Worm (Caenorhabditis elegans): ENCODE measurements around the gene F45D3.3.

F45D3.3 gene

ce11 chrV:12518770-12519169 is 31.4 kb downstream of the F45D3.3 start:
- TF ChIP-seq ets-5 (GFP tag; IDR thresholded peaks at IDR 0.05) (no peak), pax-3 (tag; optimal IDR thresholded peaks at IDR 0.05) (peak; percentile 21), vab-15 (tag; optimal IDR thresholded peaks at IDR 0.05) (peak; percentile 50), ztf-4 (tag; optimal IDR thresholded peaks at IDR 0.05) (peak; percentile 37), nhr-47 (tag; optimal IDR thresholded peaks at IDR 0.05) (peak; percentile 28), lir-3 (tag; optimal IDR thresholded peaks at IDR 0.05; ENCODE audit: poor library complexity) (peak; percentile 3), nhr-76 (tag; optimal IDR thresholded peaks at IDR 0.05) (no peak), lsy-2 (tag; optimal IDR thresholded peaks at IDR 0.05) (peak; percentile 45 to 53), nhr-19 (GFP tag; conservative IDR thresholded peaks at IDR 0.05) (peak; percentile 62), rnt-1 (tag; optimal IDR thresholded peaks at IDR 0.05) (peak; percentile 86), snu-23 (GFP tag; optimal IDR thresholded peaks at IDR 0.05) (peak; percentile 65), unc-130 (tag; optimal IDR thresholded peaks at IDR 0.05) (peak; percentile 82), nhr-71 (tag; optimal IDR thresholded peaks at IDR 0.05) (peak; percentile 91), mep-1 (tag; optimal IDR thresholded peaks at IDR 0.05) (peak; percentile 30), lin-15B (tag; optimal IDR thresholded peaks at IDR 0.05) (no peak), lin-39 (tag; optimal IDR thresholded peaks at IDR 0.05) (peak; percentile 36), lin-14 (GFP tag; optimal IDR thresholded peaks at IDR 0.05) (peak; percentile 95), pag-3 (tag; optimal IDR thresholded peaks at IDR 0.05; ENCODE audit: borderline replicate concordance, insufficient read depth) (peak; percentile 3), nhr-84 (tag; optimal IDR thresholded peaks at IDR 0.05) (no peak), xbp-1 (tag; optimal IDR thresholded peaks at IDR 0.05) (no peak), tbx-2 (tag; optimal IDR thresholded peaks at IDR 0.05) (peak; percentile 5), swsn-7 (tag; optimal IDR thresholded peaks at IDR 0.05) (peak; percentile 45), elt-3 (tag; optimal IDR thresholded peaks at IDR 0.05) (no peak), nhr-20 (tag; optimal IDR thresholded peaks at IDR 0.05) (peak; percentile 71), lin-13 (GFP tag; optimal IDR thresholded peaks at IDR 0.05) (no peak)

ce11 chrV:12517757-12518156 is 32.4 kb downstream of the F45D3.3 start:
- TF ChIP-seq dpl-1 (GFP tag; optimal IDR thresholded peaks at IDR 0.05) = no peak
- no peak for TF ChIP-seq C34B4.2 (tag; optimal IDR thresholded peaks at IDR 0.05)
- no peak for TF ChIP-seq hlh-17 (GFP tag; optimal IDR thresholded peaks at IDR 0.05; ENCODE audit: borderline replicate concordance)
- TF ChIP-seq lin-13 (GFP tag; optimal IDR thresholded peaks at IDR 0.05) = no peak
- TF ChIP-seq lsy-2 (tag; optimal IDR thresholded peaks at IDR 0.05) = peak; percentile 25 to 39
- TF ChIP-seq tbx-2 (tag; optimal IDR thresholded peaks at IDR 0.05) = no peak
- no peak for TF ChIP-seq nhr-12 (tag; optimal IDR thresholded peaks at IDR 0.05)
- TF ChIP-seq lin-14 (GFP tag; optimal IDR thresholded peaks at IDR 0.05) = peak; percentile 82
- peak; percentile 42 for TF ChIP-seq lin-39 (tag; optimal IDR thresholded peaks at IDR 0.05)
- no peak for TF ChIP-seq ets-5 (GFP tag; IDR thresholded peaks at IDR 0.05)
- TF ChIP-seq nhr-20 (tag; optimal IDR thresholded peaks at IDR 0.05) = peak; percentile 19
- TF ChIP-seq swsn-7 (tag; optimal IDR thresholded peaks at IDR 0.05) = no peak
- no peak for TF ChIP-seq blmp-1 (tag; optimal IDR thresholded peaks at IDR 0.05)
- no peak for TF ChIP-seq fkh-10 (GFP tag; optimal IDR thresholded peaks at IDR 0.05)
- TF ChIP-seq elt-3 (tag; optimal IDR thresholded peaks at IDR 0.05) = no peak
- no peak for TF ChIP-seq unc-86 (tag; optimal IDR thresholded peaks at IDR 0.05)
- TF ChIP-seq ceh-82 (tag; optimal IDR thresholded peaks at IDR 0.05) = no peak
- peak; percentile 8 for TF ChIP-seq nhr-11 (tag; optimal IDR thresholded peaks at IDR 0.05)
- TF ChIP-seq fos-1 (tag; optimal IDR thresholded peaks at IDR 0.05) = no peak
- TF ChIP-seq nhr-19 (GFP tag; conservative IDR thresholded peaks at IDR 0.05) = peak; percentile 43
- no peak for TF ChIP-seq lin-35 (GFP tag; optimal IDR thresholded peaks at IDR 0.05)
- no peak for TF ChIP-seq F16B12.6 (tag; optimal IDR thresholded peaks at IDR 0.05)
- TF ChIP-seq rnt-1 (tag; optimal IDR thresholded peaks at IDR 0.05) = peak; percentile 31
- TF ChIP-seq pqm-1 (tag; optimal IDR thresholded peaks at IDR 0.05) = no peak
- no peak for TF ChIP-seq unc-62 (GFP tag; optimal IDR thresholded peaks at IDR 0.05)
- TF ChIP-seq snu-23 (GFP tag; optimal IDR thresholded peaks at IDR 0.05) = peak; percentile 38
- peak in 1 of 2 experiments; percentile 1 for TF ChIP-seq efl-1 (optimal IDR thresholded peaks at IDR 0.05)
- TF ChIP-seq efl-1 (GFP tag; optimal IDR thresholded peaks at IDR 0.05 in 1 of 2) = no peak
- no peak for TF ChIP-seq ama-1 (optimal IDR thresholded peaks at IDR 0.05)
- TF ChIP-seq nhr-71 (tag; optimal IDR thresholded peaks at IDR 0.05) = peak; percentile 69
- no peak for TF ChIP-seq skn-1 (tag; optimal IDR thresholded peaks at IDR 0.05)

Measured in whole organism, L1 larva.